Worm (Caenorhabditis elegans) whole organism, young adult: ENCODE measurements around the gene R186.8.

Source experiments
- C06A6.2 ChIP-seq: fragments of 200-800 bp; sonication (Bioruptor generic); conservative IDR thresholded peaks from 2 replicates; pipeline ENCODE4 v1.3.6; 2022; ENCODE audit warnings: missing genetic modification characterization, missing compliant biosample characterization
- F22D6.2 ChIP-seq: sonication (generic microtip); optimal IDR thresholded peaks from 2 replicates; lab custom pipeline; 2016; ENCODE audit warnings: mild to moderate bottlenecking, missing genetic modification characterization, missing compliant biosample characterization
- F23B12.7 ChIP-seq: sonication (generic microtip); optimal IDR thresholded peaks from 2 replicates; lab custom pipeline; 2017; ENCODE audit warnings: missing genetic modification characterization, mild to moderate bottlenecking, missing compliant biosample characterization, antibody characterized with exemption, moderate library complexity; ENCODE audit not compliant: insufficient read depth
- F37B4.10 ChIP-seq: fragments of 200-800 bp; sonication (Bioruptor generic); IDR thresholded peaks from 2 replicates; pipeline ENCODE4 v1.3.6; 2022; ENCODE audit warnings: missing genetic modification characterization, missing compliant biosample characterization
- F49E8.2 ChIP-seq: sonication (generic microtip); optimal IDR thresholded peaks from 3 replicates; lab custom pipeline; 2017; ENCODE audit warnings: missing genetic modification characterization, mild to moderate bottlenecking, missing compliant biosample characterization, antibody characterized with exemption, moderate library complexity; ENCODE audit not compliant: insufficient read depth
- F55B11.4 ChIP-seq: sonication (generic microtip); optimal IDR thresholded peaks from 2 replicates; lab custom pipeline; 2016; ENCODE audit warnings: missing compliant biosample characterization, missing genetic modification characterization, borderline replicate concordance; ENCODE audit not compliant: insufficient read depth
- K11D2.4 ChIP-seq: fragments of 200-800 bp; sonication (Bioruptor generic); IDR thresholded peaks from 2 replicates; pipeline ENCODE4 v1.3.6; 2022; ENCODE audit warnings: missing genetic modification reagents, missing genetic modification characterization, missing compliant biosample characterization
- T07F8.4 ChIP-seq: sonication (generic microtip); optimal IDR thresholded peaks from 2 replicates; lab custom pipeline; 2016; ENCODE audit warnings: mild to moderate bottlenecking, missing genetic modification characterization, moderate library complexity, missing compliant biosample characterization
- Y79H2A.3 ChIP-seq: fragments of 200-800 bp; sonication (Bioruptor generic); conservative IDR thresholded peaks from 2 replicates; pipeline ENCODE4 v1.3.6; 2022; ENCODE audit warnings: missing genetic modification reagents, missing genetic modification characterization, missing compliant biosample characterization
- ZK185.1 ChIP-seq: sonication (generic microtip); optimal IDR thresholded peaks from 2 replicates; lab custom pipeline; 2016; ENCODE audit warnings: mild to moderate bottlenecking, missing genetic modification characterization, missing compliant biosample characterization; ENCODE audit not compliant: poor library complexity, severe bottlenecking
- atf-7 ChIP-seq: sonication (generic microtip); optimal IDR thresholded peaks from 2 replicates; lab custom pipeline; 2017; ENCODE audit warnings: mild to moderate bottlenecking, missing genetic modification characterization, missing compliant biosample characterization
- attf-5 ChIP-seq: fragments of 200-800 bp; sonication (Bioruptor generic); optimal IDR thresholded peaks from 2 replicates; lab custom pipeline; 2018; ENCODE audit warnings: mild to moderate bottlenecking, missing genetic modification characterization, missing compliant biosample characterization
- bed-2 ChIP-seq: fragments of 200-800 bp; sonication (Bioruptor generic); IDR thresholded peaks from 2 replicates; pipeline ENCODE4 v1.3.6; 2022; ENCODE audit warnings: missing genetic modification reagents, missing genetic modification characterization, missing compliant biosample characterization
- ceh-100 ChIP-seq: fragments of 200-800 bp; sonication (Bioruptor generic); IDR thresholded peaks from 2 replicates; pipeline ENCODE4 v1.3.6; 2022; ENCODE audit warnings: missing genetic modification reagents, missing genetic modification characterization, missing compliant biosample characterization
- ceh-79 ChIP-seq: sonication (generic microtip); optimal IDR thresholded peaks from 2 replicates; lab custom pipeline; 2017; ENCODE audit warnings: mild to moderate bottlenecking, missing genetic modification characterization, missing compliant biosample characterization
- ceh-91 ChIP-seq: fragments of 200-800 bp; sonication (Bioruptor generic); IDR thresholded peaks from 2 replicates; pipeline ENCODE4 v1.3.6; 2022; ENCODE audit warnings: missing genetic modification reagents, missing genetic modification characterization, missing compliant biosample characterization
- fkh-3 ChIP-seq: sonication (generic microtip); optimal IDR thresholded peaks from 2 replicates; lab custom pipeline; 2016; ENCODE audit warnings: mild to moderate bottlenecking, missing genetic modification characterization, missing compliant biosample characterization
- gei-17 ChIP-seq: fragments of 200-800 bp; sonication (Bioruptor generic); optimal IDR thresholded peaks from 2 replicates; lab custom pipeline; 2018; ENCODE audit warnings: mild to moderate bottlenecking, missing genetic modification characterization, missing compliant biosample characterization
- hlh-26 ChIP-seq: fragments of 200-800 bp; sonication (Bioruptor generic); conservative IDR thresholded peaks from 2 replicates; pipeline ENCODE4 v1.3.6; 2022; ENCODE audit warnings: missing genetic modification reagents, missing genetic modification characterization, missing compliant biosample characterization
- hmg-1.2 ChIP-seq: fragments of 200-800 bp; sonication (Bioruptor generic); IDR thresholded peaks from 2 replicates; pipeline ENCODE4 v1.3.6; 2022; ENCODE audit warnings: missing genetic modification reagents, missing genetic modification characterization, missing compliant biosample characterization
- hmg-20 ChIP-seq: fragments of 200-800 bp; sonication (Bioruptor generic); IDR thresholded peaks from 2 replicates; pipeline ENCODE4 v1.3.6; 2022; ENCODE audit warnings: missing genetic modification reagents, missing genetic modification characterization, missing compliant biosample characterization
- let-526 ChIP-seq: fragments of 200-800 bp; sonication (Bioruptor generic); IDR thresholded peaks from 2 replicates; pipeline ENCODE4 v1.3.6; 2022; ENCODE audit warnings: missing genetic modification reagents, missing genetic modification characterization, missing compliant biosample characterization
- lir-1 ChIP-seq: fragments of 200-800 bp; sonication (Bioruptor generic); conservative IDR thresholded peaks from 2 replicates; pipeline ENCODE4 v1.3.6; 2022; ENCODE audit warnings: missing genetic modification reagents, missing genetic modification characterization, missing compliant biosample characterization
- lsl-1 ChIP-seq: fragments of 200-800 bp; sonication (Bioruptor generic); optimal IDR thresholded peaks from 2 replicates; lab custom pipeline; 2018; ENCODE audit warnings: mild to moderate bottlenecking, missing genetic modification characterization, moderate library complexity, missing compliant biosample characterization
- mes-4 ChIP-seq: sonication (generic microtip); optimal IDR thresholded peaks from 2 replicates; lab custom pipeline; 2016; ENCODE audit warnings: missing genotype, missing genetic modification characterization, missing compliant biosample characterization
- nfya-2 ChIP-seq: fragments of 200-800 bp; sonication (Bioruptor generic); IDR thresholded peaks from 2 replicates; pipeline ENCODE4 v1.3.6; 2022; ENCODE audit warnings: missing genetic modification reagents, missing genetic modification characterization, missing compliant biosample characterization
- nfyb-1 ChIP-seq: fragments of 200-800 bp; sonication (Bioruptor generic); IDR thresholded peaks from 2 replicates; pipeline ENCODE4 v1.3.6; 2022; ENCODE audit warnings: missing genetic modification reagents, missing genetic modification characterization, missing compliant biosample characterization
- nhr-120 ChIP-seq: fragments of 200-800 bp; sonication (Bioruptor generic); IDR thresholded peaks from 2 replicates; pipeline ENCODE4 v1.3.6; 2022; ENCODE audit warnings: missing genetic modification characterization, missing compliant biosample characterization
- nhr-179 ChIP-seq: sonication (generic microtip); optimal IDR thresholded peaks from 2 replicates; lab custom pipeline; 2016; ENCODE audit warnings: mild to moderate bottlenecking, missing genetic modification characterization, missing compliant biosample characterization
- nhr-27 ChIP-seq: fragments of 200-800 bp; sonication (Bioruptor generic); optimal IDR thresholded peaks from 2 replicates; lab custom pipeline; 2018; ENCODE audit warnings: mild to moderate bottlenecking, missing genetic modification characterization, moderate library complexity, missing compliant biosample characterization
- nhr-80 ChIP-seq: sonication (generic microtip); optimal IDR thresholded peaks from 2 replicates; lab custom pipeline; 2016; ENCODE audit warnings: missing genetic modification characterization, missing compliant biosample characterization
- nhr-90 ChIP-seq: sonication (generic microtip); optimal IDR thresholded peaks from 2 replicates; lab custom pipeline; 2016; ENCODE audit warnings: missing genotype, mild to moderate bottlenecking, missing genetic modification characterization, missing compliant biosample characterization
- pbrm-1 ChIP-seq: fragments of 200-800 bp; sonication (Bioruptor generic); IDR thresholded peaks from 2 replicates; pipeline ENCODE4 v1.3.6; 2022; ENCODE audit warnings: missing genetic modification reagents, missing genetic modification characterization, missing compliant biosample characterization
- pha-4 ChIP-seq: fragments of 150-350 bp; sonication (generic microtip); optimal IDR thresholded peaks from 2 replicates; lab custom pipeline; 2014; ENCODE audit warnings: missing biosample characterization, missing genetic modification reagents, missing genetic modification characterization
- rcor-1 ChIP-seq: fragments of 200-800 bp; sonication (Bioruptor generic); IDR thresholded peaks from 2 replicates; pipeline ENCODE4 v1.3.6; 2022; ENCODE audit warnings: missing genetic modification reagents, missing genetic modification characterization, missing compliant biosample characterization
- repo-1 ChIP-seq: sonication (generic microtip); optimal IDR thresholded peaks from 2 replicates; lab custom pipeline; 2017; ENCODE audit warnings: mild to moderate bottlenecking, missing genetic modification characterization, missing compliant biosample characterization
- rpc-1 ChIP-seq, 2 experiments: fragments of 150-350 bp in 1 of 2; sonication (generic microtip) in 1 of 2; optimal IDR thresholded peaks; 2 replicates each; lab custom pipeline; 2014 to 2018; ENCODE audit warnings: missing biosample characterization in 1 of 2, missing genetic modification characterization in 1 of 2, missing genetic modification reagents in 1 of 2, missing genotype in 1 of 2
- sdz-38 ChIP-seq: sonication (generic microtip); optimal IDR thresholded peaks from 2 replicates; lab custom pipeline; 2016; ENCODE audit warnings: missing genotype, missing genetic modification characterization, missing compliant biosample characterization
- snpc-1.1 ChIP-seq: sonication (generic microtip); optimal IDR thresholded peaks from 2 replicates; lab custom pipeline; 2017; ENCODE audit warnings: missing genetic modification characterization, mild to moderate bottlenecking, missing compliant biosample characterization, antibody characterized with exemption, moderate library complexity, missing genotype, missing genetic modification reagents; ENCODE audit not compliant: insufficient read depth
- somi-1 ChIP-seq: fragments of 200-800 bp; sonication (Bioruptor generic); optimal IDR thresholded peaks from 2 replicates; lab custom pipeline; 2018; ENCODE audit warnings: mild to moderate bottlenecking, missing genetic modification characterization, missing compliant biosample characterization
- sptf-2 ChIP-seq: fragments of 200-800 bp; sonication (Bioruptor generic); optimal IDR thresholded peaks from 2 replicates; lab custom pipeline; 2018; ENCODE audit warnings: mild to moderate bottlenecking, missing genetic modification characterization, missing compliant biosample characterization
- tbx-9 ChIP-seq: sonication (generic microtip); optimal IDR thresholded peaks from 2 replicates; lab custom pipeline; 2016; ENCODE audit warnings: borderline replicate concordance, missing genetic modification characterization, inconsistent platforms, missing compliant biosample characterization
- xnd-1 ChIP-seq: sonication (generic microtip); optimal IDR thresholded peaks from 2 replicates; lab custom pipeline; 2016; ENCODE audit warnings: missing genotype, missing genetic modification reagents, missing genetic modification characterization, missing compliant biosample characterization
- zfh-2 ChIP-seq: fragments of 200-800 bp; sonication (Bioruptor generic); conservative IDR thresholded peaks from 2 replicates; pipeline ENCODE4 v1.3.6; 2022; ENCODE audit warnings: missing genetic modification reagents, missing genetic modification characterization, missing compliant biosample characterization
- zim-3 ChIP-seq: sonication (generic microtip); optimal IDR thresholded peaks from 2 replicates; lab custom pipeline; 2017; ENCODE audit warnings: mild to moderate bottlenecking, missing genetic modification characterization, moderate library complexity, missing compliant biosample characterization
- ztf-22 ChIP-seq: fragments of 200-800 bp; sonication (Bioruptor generic); optimal IDR thresholded peaks from 2 replicates; lab custom pipeline; 2018; ENCODE audit warnings: mild to moderate bottlenecking, missing genetic modification characterization, moderate library complexity, missing compliant biosample characterization
- ztf-28 ChIP-seq: fragments of 200-800 bp; sonication (Bioruptor generic); IDR thresholded peaks from 2 replicates; pipeline ENCODE4 v1.3.6; 2022; ENCODE audit warnings: missing genetic modification reagents, missing genetic modification characterization, missing compliant biosample characterization
- ztf-3 ChIP-seq: fragments of 200-800 bp; sonication (Bioruptor generic); optimal IDR thresholded peaks from 2 replicates; lab custom pipeline; 2018; ENCODE audit warnings: mild to moderate bottlenecking, missing genetic modification characterization, missing compliant biosample characterization

The R186.8 gene

ce11 chrV:13003378-13003777 lies 35.6 kb upstream of the R186.8 start (continued):
- TF ChIP-seq xnd-1 (tag; lab: Kevin White, UChicago) (no peak), nhr-179 (tag; lab: Kevin White, UChicago) (peak; percentile 0), somi-1 (GFP tag; lab: Kevin White, UChicago) (peak; percentile 46), rpc-1 (optimal IDR thresholded peaks at IDR 0.05; lab: Kevin White, UChicago) (peak; percentile 90), rpc-1 (tag; optimal IDR thresholded peaks at IDR 0.05; lab: Kevin White, UChicago) (peak; percentile 77), snpc-1.1 (tag; lab: Kevin White, UChicago) (no peak), hlh-26 (GFP tag; lab: Robert Waterston, UW) (no peak), pbrm-1 (GFP tag; lab: Robert Waterston, UW) (peak; percentile 67), K11D2.4 (no peak), atf-7 (tag; lab: Kevin White, UChicago) (peak; percentile 69), mes-4 (tag; lab: Kevin White, UChicago) (peak; percentile 67), F22D6.2 (no peak), T07F8.4 (tag; lab: Kevin White, UChicago) (peak; percentile 68), tbx-9 (tag; lab: Kevin White, UChicago) (no peak), nfyb-1 (GFP tag; lab: Robert Waterston, UW) (peak; percentile 85), Y79H2A.3 (no peak), let-526 (GFP tag; lab: Robert Waterston, UW) (0 out of 2 replicates have a peak, but pooled peaks have one; percentile 44), ceh-79 (tag; lab: Kevin White, UChicago) (no peak), attf-5 (GFP tag; lab: Kevin White, UChicago) (no peak), bed-2 (no peak), ceh-100 (GFP tag; lab: Robert Waterston, UW) (peak; percentile 68), nhr-90 (tag; lab: Kevin White, UChicago) (peak; percentile 76), ztf-22 (GFP tag; lab: Kevin White, UChicago) (no peak), sptf-2 (GFP tag; lab: Kevin White, UChicago) (peak; percentile 37), F49E8.2 (peak; percentile 67), rcor-1 (GFP tag; lab: Robert Waterston, UW) (peak; percentile 71), lsl-1 (peak; percentile 38), ztf-3 (GFP tag; lab: Kevin White, UChicago) (peak; percentile 45), hmg-20 (GFP tag; lab: Robert Waterston, UW) (no peak; the same call in 1 of the 2 replicates), repo-1 (peak; percentile 86), zim-3 (peak; percentile 87), ztf-28 (no peak), gei-17 (GFP tag; lab: Kevin White, UChicago) (no peak), fkh-3 (tag; lab: Kevin White, UChicago) (peak; percentile 71), hmg-1.2 (GFP tag; lab: Robert Waterston, UW) (peak; percentile 78), nhr-27 (tag; lab: Kevin White, UChicago) (no peak), lir-1 (GFP tag; lab: Robert Waterston, UW) (0 out of 2 replicates have a peak, but pooled peaks have one; percentile 42), pha-4 (tag; lab: Kevin White, UChicago) (no peak), F37B4.10 (GFP tag; lab: Robert Waterston, UW) (no peak), zfh-2 (GFP tag; lab: Robert Waterston, UW) (0 out of 2 replicates have a peak, but pooled peaks have one; percentile 36), F55B11.4 (tag; lab: Kevin White, UChicago) (no peak), nfya-2 (GFP tag; lab: Robert Waterston, UW) (no peak), ceh-91 (no peak), C06A6.2 (no peak), F23B12.7 (tag; lab: Kevin White, UChicago) (peak; percentile 76), nhr-120 (GFP tag; lab: Robert Waterston, UW) (no peak), sdz-38 (no peak), nhr-80 (tag; lab: Kevin White, UChicago) (peak; percentile 43), ZK185.1 (peak; percentile 80)
